Worm (Caenorhabditis elegans) whole organism, mixed stage, embryonic: ENCODE results near the gene T01G5.7.

Source experiments
- M03D4.4 ChIP-seq: sonication (generic microtip); optimal IDR thresholded peaks from 2 replicates; lab custom pipeline; 2017; ENCODE audit warnings: mild to moderate bottlenecking, missing genetic modification characterization, missing compliant biosample characterization
- bed-3 ChIP-seq: fragments of 200-800 bp; sonication (Bioruptor generic); optimal IDR thresholded peaks from 3 replicates; lab custom pipeline; 2018; ENCODE audit warnings: mild to moderate bottlenecking, missing genetic modification characterization, moderate library complexity, missing compliant biosample characterization
- blmp-1 ChIP-seq: fragments of 150-350 bp; optimal IDR thresholded peaks from 2 replicates; lab custom pipeline; 2014; ENCODE audit warnings: missing biosample characterization, missing genetic modification characterization
- ceh-43 ChIP-seq: fragments of 200-800 bp; sonication (Bioruptor generic); optimal IDR thresholded peaks from 2 replicates; lab custom pipeline; 2018; ENCODE audit warnings: mild to moderate bottlenecking, missing genetic modification characterization, moderate library complexity, missing compliant biosample characterization
- ceh-83 ChIP-seq: fragments of 200-800 bp; sonication (Bioruptor generic); optimal IDR thresholded peaks from 2 replicates; lab custom pipeline; 2018; ENCODE audit warnings: mild to moderate bottlenecking, missing genetic modification characterization, missing compliant biosample characterization
- ces-1 ChIP-seq: fragments of 150-350 bp; optimal IDR thresholded peaks from 2 replicates; lab custom pipeline; 2014; ENCODE audit warnings: missing biosample characterization, missing genetic modification reagents, missing genetic modification characterization
- cnd-1 ChIP-seq: fragments of 200-800 bp; sonication (Bioruptor generic); optimal IDR thresholded peaks from 2 replicates; lab custom pipeline; 2018; ENCODE audit warnings: mild to moderate bottlenecking, missing genetic modification characterization, missing compliant biosample characterization
- drap-1 ChIP-seq: fragments of 200-800 bp; sonication (Bioruptor generic); optimal IDR thresholded peaks from 3 replicates; lab custom pipeline; 2018; ENCODE audit warnings: mild to moderate bottlenecking, missing genetic modification characterization, missing compliant biosample characterization
- elt-3 ChIP-seq: fragments of 150-350 bp; optimal IDR thresholded peaks from 2 replicates; lab custom pipeline; 2014; ENCODE audit warnings: missing biosample characterization, missing genetic modification characterization
- flh-1 ChIP-seq: fragments of 200-800 bp; sonication (Bioruptor generic); optimal IDR thresholded peaks from 2 replicates; lab custom pipeline; 2018; ENCODE audit warnings: mild to moderate bottlenecking, missing genetic modification characterization, moderate library complexity, missing compliant biosample characterization
- ham-2 ChIP-seq: fragments of 200-800 bp; sonication (Bioruptor generic); optimal IDR thresholded peaks from 2 replicates; lab custom pipeline; 2018; ENCODE audit warnings: mild to moderate bottlenecking, missing genetic modification characterization, missing compliant biosample characterization
- hlh-1 ChIP-seq: fragments of 150-350 bp; optimal IDR thresholded peaks from 2 replicates; lab custom pipeline; 2014; ENCODE audit warnings: missing biosample characterization, missing genetic modification reagents, missing genetic modification characterization
- lin-13 ChIP-seq: fragments of 150-350 bp; optimal IDR thresholded peaks from 2 replicates; lab custom pipeline; 2014; ENCODE audit warnings: missing biosample characterization, missing genetic modification characterization
- lsy-2 ChIP-seq: fragments of 150-350 bp; optimal IDR thresholded peaks from 2 replicates; lab custom pipeline; 2014; ENCODE audit warnings: missing biosample characterization, missing genetic modification characterization
- mab-5 ChIP-seq: fragments of 150-350 bp; optimal IDR thresholded peaks from 2 replicates; lab custom pipeline; 2014; ENCODE audit warnings: missing biosample characterization, missing genetic modification characterization
- mep-1 ChIP-seq: fragments of 150-350 bp; optimal IDR thresholded peaks from 2 replicates; lab custom pipeline; 2017; ENCODE audit warnings: missing biosample characterization, missing genetic modification reagents, missing genetic modification characterization, inconsistent platforms
- nhr-12 ChIP-seq: fragments of 150-350 bp; optimal IDR thresholded peaks from 2 replicates; lab custom pipeline; 2014; ENCODE audit warnings: missing biosample characterization, missing genetic modification characterization
- nhr-2 ChIP-seq: fragments of 150-350 bp; optimal IDR thresholded peaks from 2 replicates; lab custom pipeline; 2014; ENCODE audit warnings: missing biosample characterization, missing genetic modification characterization
- nhr-237 ChIP-seq: fragments of 150-350 bp; optimal IDR thresholded peaks from 2 replicates; lab custom pipeline; 2014; ENCODE audit warnings: missing biosample characterization, missing genetic modification characterization
- nhr-28 ChIP-seq: fragments of 150-350 bp; optimal IDR thresholded peaks from 2 replicates; lab custom pipeline; 2014; ENCODE audit warnings: missing biosample characterization, missing genetic modification characterization
- nhr-76 ChIP-seq: sonication (generic microtip); optimal IDR thresholded peaks from 2 replicates; lab custom pipeline; 2017; ENCODE audit warnings: missing biosample characterization, missing genetic modification characterization
- pha-4 ChIP-seq: fragments of 150-350 bp; optimal IDR thresholded peaks from 2 replicates; lab custom pipeline; 2018; ENCODE audit warnings: missing biosample characterization, missing genetic modification reagents, missing genetic modification characterization
- sem-2 ChIP-seq: fragments of 200-800 bp; sonication (Bioruptor generic); optimal IDR thresholded peaks from 2 replicates; lab custom pipeline; 2018; ENCODE audit warnings: mild to moderate bottlenecking, missing genetic modification characterization, missing compliant biosample characterization
- snpc-4 ChIP-seq: fragments of 150-350 bp; optimal IDR thresholded peaks from 2 replicates; lab custom pipeline; 2014; ENCODE audit warnings: missing biosample characterization, missing genetic modification characterization
- sptf-1 ChIP-seq: sonication (generic microtip); optimal IDR thresholded peaks from 2 replicates; lab custom pipeline; 2017; ENCODE audit warnings: mild to moderate bottlenecking, missing genetic modification characterization, moderate library complexity, missing compliant biosample characterization
- tbx-8 ChIP-seq: fragments of 200-800 bp; sonication (Bioruptor generic); optimal IDR thresholded peaks from 2 replicates; lab custom pipeline; 2018; ENCODE audit warnings: mild to moderate bottlenecking, missing genetic modification characterization, moderate library complexity, missing compliant biosample characterization
- unc-120 ChIP-seq: sonication (generic microtip); optimal IDR thresholded peaks from 2 replicates; lab custom pipeline; 2017; ENCODE audit warnings: missing genetic modification characterization, missing compliant biosample characterization; ENCODE audit not compliant: poor library complexity, severe bottlenecking
- unc-39 ChIP-seq: fragments of 150-350 bp; optimal IDR thresholded peaks from 2 replicates; lab custom pipeline; 2014; ENCODE audit warnings: missing biosample characterization, missing genetic modification characterization
- unc-62 ChIP-seq: fragments of 150-350 bp; optimal IDR thresholded peaks from 2 replicates; lab custom pipeline; 2014; ENCODE audit warnings: missing biosample characterization, missing genetic modification reagents, missing genetic modification characterization
- zip-8 ChIP-seq: fragments of 150-350 bp; optimal IDR thresholded peaks from 2 replicates; lab custom pipeline; 2014; ENCODE audit warnings: missing biosample characterization, missing genetic modification characterization
- ztf-11 ChIP-seq: fragments of 150-350 bp; optimal IDR thresholded peaks from 2 replicates; lab custom pipeline; 2014; ENCODE audit warnings: missing biosample characterization, missing genetic modification characterization

Gene T01G5.7

DNA sequence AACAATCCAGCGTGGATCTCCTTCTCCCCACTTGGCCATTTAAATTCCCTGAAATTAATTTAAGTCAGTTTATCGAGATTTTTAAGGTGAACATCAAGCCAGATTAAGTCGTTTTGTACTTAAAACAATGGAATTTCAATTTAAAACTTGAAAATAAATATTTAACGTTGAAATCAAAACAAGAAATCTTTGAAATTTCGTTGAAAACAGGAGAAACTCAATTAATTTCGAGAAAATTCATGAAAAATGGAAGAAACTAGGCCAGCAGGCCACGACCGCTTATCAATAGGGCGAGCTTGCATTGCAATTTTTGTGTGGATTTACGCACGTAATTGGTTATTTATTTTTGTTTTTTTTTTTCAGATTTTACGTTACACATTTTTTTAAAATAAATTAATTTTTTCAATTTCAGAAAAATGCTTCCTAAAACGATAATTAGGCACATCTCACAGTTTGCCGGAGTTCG, 26.4 kb upstream of the T01G5.7 start, which contains the start of the genes ahsa-1 and C01G10.7 (continued):
- TF ChIP-seq elt-3 (tag; lab: Kevin White, UChicago) = no peak
- peak; percentile 70 for TF ChIP-seq sptf-1 (tag; lab: Kevin White, UChicago)
- no peak for TF ChIP-seq flh-1 (GFP tag; lab: Kevin White, UChicago)

DNA sequence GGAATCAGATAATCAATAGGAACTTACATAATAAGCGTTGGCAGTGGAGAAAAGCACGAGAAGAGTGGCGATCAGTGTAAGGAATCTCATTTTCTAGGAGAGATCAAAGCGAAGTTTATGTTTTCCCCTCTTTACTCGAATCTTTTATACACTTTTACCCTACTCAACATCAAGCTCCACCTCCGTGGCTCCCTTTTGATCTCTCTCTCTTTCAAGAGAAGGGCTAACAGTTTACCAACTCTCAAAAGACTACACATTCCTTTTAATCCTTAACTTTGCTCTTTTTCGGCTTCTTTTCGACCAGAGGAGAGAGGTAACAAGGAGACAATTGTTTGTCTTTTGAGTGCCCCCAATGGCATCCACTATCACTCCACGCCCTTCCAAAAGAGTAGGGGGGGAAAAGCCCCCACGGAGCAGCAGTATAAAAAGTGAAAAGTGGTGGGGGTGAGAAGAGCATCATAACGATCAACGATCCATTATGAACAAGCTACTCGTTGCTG, 24.5 kb upstream of the T01G5.7 start, which contains the start of the genes C01G10.15 and C01G10.6:
Gene C01G10.15, minus strand, starts transcription at position 101 of the 500 bp plus-strand sequence.
Gene C01G10.6, plus strand, starts transcription at position 450 of the 500 bp plus-strand sequence.
- TF ChIP-seq flh-1 (GFP tag; lab: Kevin White, UChicago) (no peak), elt-3 (tag; lab: Kevin White, UChicago) (no peak), blmp-1 (tag; lab: Kevin White, UChicago) (no peak), nhr-12 (tag; lab: Kevin White, UChicago) (no peak), M03D4.4 (tag; lab: Kevin White, UChicago) (no peak), unc-39 (tag; lab: Kevin White, UChicago) (no peak), ceh-83 (no peak), cnd-1 (tag; lab: Kevin White, UChicago) (no peak), lin-13 (tag; lab: Kevin White, UChicago) (no peak), drap-1 (no peak), nhr-76 (tag; lab: Kevin White, UChicago) (no peak), ces-1 (no peak), sem-2 (GFP tag; lab: Kevin White, UChicago) (no peak), mab-5 (tag; lab: Kevin White, UChicago) (no peak), lsy-2 (no peak), nhr-2 (no peak), bed-3 (GFP tag; lab: Kevin White, UChicago) (no peak), unc-62 (no peak)
- TF ChIP-seq, all 35 proteins: peak for 0

ce11 chrV:15088613-15089012, 23.1 kb upstream of the T01G5.7 start, which contains the start of gene C01G10.18:
TSS of gene C01G10.18 (minus strand) at chrV:15088713.
- TF ChIP-seq sptf-1 (tag; lab: Kevin White, UChicago) (no peak), lsy-2 (no peak), unc-120 (tag; lab: Kevin White, UChicago) (no peak), ztf-11 (tag; lab: Kevin White, UChicago) (no peak), nhr-28 (tag; lab: Kevin White, UChicago) (no peak), hlh-1 (tag; lab: Kevin White, UChicago) (no peak), zip-8 (tag; lab: Kevin White, UChicago) (no peak), unc-62 (no peak), pha-4 (tag; lab: Kevin White, UChicago) (no peak)

DNA sequence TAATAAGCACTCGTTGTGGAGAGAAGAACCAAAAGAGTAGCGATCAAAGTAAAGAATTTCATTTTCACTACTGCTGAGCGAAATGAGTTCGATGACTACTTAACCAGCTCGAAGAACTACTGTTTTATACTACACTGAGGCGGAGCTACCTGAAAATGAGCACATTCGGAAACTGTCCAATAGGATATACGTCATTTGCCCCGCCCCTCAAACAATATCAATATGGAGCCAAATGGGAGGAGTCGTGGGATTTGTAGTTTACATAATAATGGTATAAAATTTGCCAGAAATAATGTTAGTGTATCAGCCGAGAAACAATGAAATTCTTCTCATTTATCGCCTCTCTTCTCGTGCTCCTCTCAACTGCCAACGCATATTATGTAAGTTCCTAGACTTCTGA, 22.3 kb upstream of the T01G5.7 start, which contains the start of the genes C01G10.5 and C01G10.4:
Gene C01G10.5, minus strand, starts transcription at position 101 of the 400 bp plus-strand sequence.
Gene C01G10.4, plus strand, starts transcription at position 303 of the 400 bp plus-strand sequence.
- TF ChIP-seq nhr-12 (tag; lab: Kevin White, UChicago) (no peak), ceh-43 (GFP tag; lab: Kevin White, UChicago) (no peak)
- TF ChIP-seq, all 35 proteins: peak for 0

DNA sequence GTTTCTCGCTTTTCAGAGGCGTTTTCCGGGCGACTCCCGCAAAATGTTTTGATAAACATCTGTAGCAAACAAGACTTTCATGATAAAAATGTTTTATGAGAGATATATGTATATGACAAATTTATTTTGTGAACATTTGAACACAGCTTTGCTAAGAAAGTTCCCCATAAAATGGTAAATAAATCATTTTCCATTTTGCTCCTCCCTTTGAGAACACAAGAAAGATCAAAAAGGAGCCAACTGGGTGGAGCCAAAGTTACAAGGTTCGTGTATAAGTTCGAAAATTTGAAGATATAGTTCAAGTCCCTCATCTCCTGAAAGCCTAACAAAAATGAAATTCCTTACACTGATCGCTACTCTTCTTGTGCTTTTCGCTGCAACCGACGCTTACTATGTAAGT, 21.3 kb upstream of the T01G5.7 start, which contains the start of gene C01G10.17:
Gene C01G10.17, plus strand, starts transcription at position 301 of the 400 bp plus-strand sequence.
- no peak for TF ChIP-seq ham-2 (GFP tag; lab: Kevin White, UChicago)
- no peak for TF ChIP-seq nhr-28 (tag; lab: Kevin White, UChicago)
- TF ChIP-seq ceh-43 (GFP tag; lab: Kevin White, UChicago) = no peak
- no peak for TF ChIP-seq snpc-4 (tag; lab: Kevin White, UChicago)
- no peak for TF ChIP-seq mep-1
- no peak for TF ChIP-seq cnd-1 (tag; lab: Kevin White, UChicago)
- no peak for TF ChIP-seq M03D4.4 (tag; lab: Kevin White, UChicago)

DNA sequence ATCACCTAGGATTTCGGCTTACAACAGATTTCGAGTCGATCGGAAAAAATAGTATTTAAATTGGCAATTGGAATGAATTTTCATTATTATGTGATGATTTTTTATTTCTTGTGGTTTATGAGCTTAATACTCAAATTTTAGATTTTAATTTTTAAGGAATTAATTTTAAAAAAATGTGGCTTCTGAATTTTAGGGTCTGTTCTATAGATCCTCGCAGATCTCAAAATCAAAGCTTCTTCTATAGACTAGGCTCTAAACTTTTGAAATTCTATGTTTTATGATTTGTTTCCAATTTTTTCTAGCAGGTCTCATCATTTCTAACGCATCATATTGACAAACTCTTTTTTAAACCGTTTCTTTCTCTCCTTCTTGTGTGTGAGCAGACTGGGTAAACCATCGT, 19.1 kb upstream of the T01G5.7 start, which contains the start of gene txt-12:
Gene txt-12, plus strand, starts transcription at position 301 of the 400 bp plus-strand sequence.
- TF ChIP-seq nhr-2 (no peak), ceh-83 (no peak), zip-8 (tag; lab: Kevin White, UChicago) (no peak), ztf-11 (tag; lab: Kevin White, UChicago) (no peak), tbx-8 (GFP tag; lab: Kevin White, UChicago) (no peak), hlh-1 (tag; lab: Kevin White, UChicago) (no peak), ces-1 (no peak), nhr-237 (no peak), cnd-1 (tag; lab: Kevin White, UChicago) (no peak), nhr-12 (tag; lab: Kevin White, UChicago) (no peak), mep-1 (no peak)
